Worm (Caenorhabditis elegans): ENCODE results near the gene dpm-1.

DNA sequence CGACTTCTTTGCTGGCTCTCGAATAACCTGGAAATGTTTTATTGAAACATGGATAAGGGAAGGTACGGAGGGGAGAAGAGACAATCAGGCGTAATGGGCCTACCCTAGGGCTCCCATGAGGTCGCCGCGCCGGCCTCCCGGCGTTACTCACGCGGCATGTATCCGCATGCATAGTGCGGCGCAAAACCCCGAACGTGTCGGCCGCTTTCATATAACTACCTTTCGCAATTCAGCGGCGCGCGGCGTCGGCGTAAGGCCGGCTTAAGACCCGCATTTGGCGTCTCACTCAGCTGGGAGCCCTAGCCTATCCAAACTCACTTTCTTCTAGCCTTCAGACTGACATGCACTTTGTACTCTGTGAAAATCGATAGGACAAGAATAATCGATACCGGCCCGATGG lies 16.6 kb downstream of the dpm-1 start:
- TF ChIP-seq him-1 (tag; optimal IDR thresholded peaks at IDR 0.05) (no peak), W03F9.2 (tag; optimal IDR thresholded peaks at IDR 0.05) (no peak)

Data from whole organism, L4/young adult.